Worm (Caenorhabditis elegans): Measurements from ENCODE around the gene clec-8.
"Not testable (repeated sequence)": the region's sequence is repeated elsewhere in the genome, so short reads cannot be mapped to it uniquely, and the experiment has no call there.

The clec-8 gene

DNA sequence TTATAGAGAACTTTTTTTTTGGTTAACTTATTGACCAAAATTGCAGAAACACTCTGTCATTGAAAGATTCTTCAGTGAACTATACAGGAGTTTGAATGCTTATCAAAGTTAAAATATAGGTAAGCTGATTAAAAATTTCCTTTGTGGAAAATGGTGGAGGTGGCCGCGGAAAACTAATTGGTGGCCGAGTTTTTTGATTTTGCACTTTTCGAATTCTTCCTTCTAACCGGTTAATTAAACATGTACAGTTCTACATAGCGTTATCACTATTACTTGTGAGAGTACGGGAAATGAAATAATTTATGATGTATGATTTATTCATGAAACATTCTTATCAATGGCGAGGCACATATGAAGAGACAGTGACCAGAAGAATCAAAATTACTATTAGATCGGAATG, at the start of gene clec-8:
clec-8 (minus strand) TSS at position 308 of the 400 bp plus-strand sequence.
- TF ChIP-seq ceh-28 (tag; optimal IDR thresholded peaks at IDR 0.05) (peak; percentile 27), tbx-2 (tag; optimal IDR thresholded peaks at IDR 0.05) (no peak), elt-1 (tag; optimal IDR thresholded peaks at IDR 0.05) (no peak), elt-2 (tag; optimal IDR thresholded peaks at IDR 0.05) (peak; percentile 74), nhr-23 (tag; optimal IDR thresholded peaks at IDR 0.05) (no peak), pqm-1 (tag; optimal IDR thresholded peaks at IDR 0.05) (peak; percentile 74)

- no peak for TF ChIP-seq elt-3 (tag; optimal IDR thresholded peaks at IDR 0.05)
- no peak for TF ChIP-seq skn-1 (tag; optimal IDR thresholded peaks at IDR 0.05)
- TF ChIP-seq hmg-11 (tag; optimal IDR thresholded peaks at IDR 0.05): no peak
- TF ChIP-seq ztf-11 (tag; optimal IDR thresholded peaks at IDR 0.05): no peak
- no peak for TF ChIP-seq ceh-28 (tag; optimal IDR thresholded peaks at IDR 0.05)
- no peak for TF ChIP-seq elt-2 (tag; optimal IDR thresholded peaks at IDR 0.05)
- TF ChIP-seq ztf-4 (tag; optimal IDR thresholded peaks at IDR 0.05): no peak
- no peak for TF ChIP-seq nfya-1 (tag; optimal IDR thresholded peaks at IDR 0.05; ENCODE audit: insufficient read depth)
- TF ChIP-seq egl-27 (tag; optimal IDR thresholded peaks at IDR 0.05): no peak
Observed at ce11 chrII:12626887-12627286, 49.0 kb upstream of the clec-8 start, which contains the start of gene nspe-7. Gene nspe-7 (plus strand): TSS chrII:12627187.

DNA sequence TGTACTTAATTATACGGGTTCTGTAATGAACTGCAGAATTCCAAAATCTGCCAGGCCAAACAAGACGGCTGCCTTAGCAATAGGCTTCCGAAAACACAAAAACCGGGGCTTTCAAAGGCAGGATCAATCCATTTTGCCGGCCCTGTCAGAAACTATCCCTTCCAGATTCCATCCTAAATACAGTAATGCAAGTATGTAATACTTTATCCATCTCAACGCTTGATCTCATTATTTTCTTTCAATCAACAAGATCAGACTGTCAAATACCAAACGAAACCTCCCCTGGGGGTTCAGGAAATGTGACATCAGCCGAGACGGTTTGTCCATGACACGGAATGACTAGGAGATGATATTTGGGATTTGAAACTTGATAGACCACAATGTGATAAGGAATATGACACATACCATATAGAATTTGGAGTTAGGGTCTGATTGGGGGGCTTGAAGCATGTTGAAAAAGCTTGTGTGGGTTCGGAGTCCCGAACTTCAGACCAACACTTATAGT, 48.3 kb upstream of the clec-8 start:
- no peak for TF ChIP-seq mdl-1 (tag; optimal IDR thresholded peaks at IDR 0.05)
- no peak for TF ChIP-seq elt-1 (tag; optimal IDR thresholded peaks at IDR 0.05)
- TF ChIP-seq unc-39 (tag; optimal IDR thresholded peaks at IDR 0.05): no peak
- no peak for TF ChIP-seq aly-2 (tag; optimal IDR thresholded peaks at IDR 0.05)
- no peak for TF ChIP-seq fkh-10 (GFP tag; optimal IDR thresholded peaks at IDR 0.05)
- no peak for TF ChIP-seq eor-1 (tag; optimal IDR thresholded peaks at IDR 0.05)
- TF ChIP-seq nhr-67 (tag; optimal IDR thresholded peaks at IDR 0.05): no peak
- no peak for TF ChIP-seq pqm-1 (tag; optimal IDR thresholded peaks at IDR 0.05)
- TF ChIP-seq nhr-43 (tag; optimal IDR thresholded peaks at IDR 0.05; ENCODE audit: poor library complexity, severe bottlenecking): no peak
- TF ChIP-seq daf-12 (tag; optimal IDR thresholded peaks at IDR 0.05): no peak
- no peak for TF ChIP-seq fkh-2 (tag; optimal IDR thresholded peaks at IDR 0.05)
- no peak for TF ChIP-seq nhr-11 (tag; optimal IDR thresholded peaks at IDR 0.05)
- TF ChIP-seq tbx-2 (tag; optimal IDR thresholded peaks at IDR 0.05): no peak

- TF ChIP-seq elt-3 (tag; optimal IDR thresholded peaks at IDR 0.05) (peak in 2 of 3 experiments; percentile 81 to 87), fos-1 (tag; optimal IDR thresholded peaks at IDR 0.05) (no peak), nhr-28 (tag; optimal IDR thresholded peaks at IDR 0.05) (no peak), aly-2 (tag; optimal IDR thresholded peaks at IDR 0.05) (no peak), R02D3.7 (tag; optimal IDR thresholded peaks at IDR 0.05) (peak; percentile 19), nhr-23 (tag; optimal IDR thresholded peaks at IDR 0.05) (peak; percentile 98), nhr-67 (tag; optimal IDR thresholded peaks at IDR 0.05) (no peak), egl-27 (tag; optimal IDR thresholded peaks at IDR 0.05) (peak; percentile 56), mdl-1 (tag; optimal IDR thresholded peaks at IDR 0.05) (peak; percentile 47), nhr-43 (tag; optimal IDR thresholded peaks at IDR 0.05; ENCODE audit: poor library complexity, severe bottlenecking) (peak; percentile 98), nhr-25 (tag; optimal IDR thresholded peaks at IDR 0.05) (peak; percentile 86), unc-62 (GFP tag; optimal IDR thresholded peaks at IDR 0.05) (peak; percentile 46)
Observed at ce11 chrII:12625673-12626072, 47.8 kb upstream of the clec-8 start.

ce11 chrII:12624433-12624832, 46.6 kb upstream of the clec-8 start, which contains the start of gene Y38E10A.14:
Gene Y38E10A.14 (minus strand): TSS chrII:12624533.
- TF ChIP-seq ZK546.5, lin-39, mml-1 (tag; optimal IDR thresholded peaks at IDR 0.05): not testable (repeated sequence)

DNA sequence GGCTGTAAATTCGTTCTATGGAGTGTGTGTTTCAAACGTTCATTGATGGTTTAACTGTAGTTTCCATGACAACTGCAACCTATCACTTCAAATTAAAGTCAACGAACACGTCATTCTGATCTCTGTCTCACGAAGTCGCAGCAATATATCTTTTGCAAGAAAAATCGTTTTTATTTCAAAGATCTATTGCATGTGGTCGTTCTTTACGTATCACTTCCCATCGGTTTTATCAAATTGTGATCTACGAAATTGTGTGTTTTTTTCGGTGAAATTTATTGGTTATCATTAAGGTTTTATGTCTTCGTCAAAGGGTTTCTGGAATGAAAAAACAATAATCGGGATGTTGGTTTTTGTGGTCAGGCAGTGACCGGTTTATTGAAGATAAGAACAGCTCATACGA, 45.0 kb upstream of the clec-8 start:
- no peak for TF ChIP-seq zag-1 (tag; optimal IDR thresholded peaks at IDR 0.05)
- no peak for TF ChIP-seq lsy-12 (tag; optimal IDR thresholded peaks at IDR 0.05)
- TF ChIP-seq nhr-28 (tag; optimal IDR thresholded peaks at IDR 0.05): no peak
- TF ChIP-seq pqm-1 (tag; optimal IDR thresholded peaks at IDR 0.05): no peak
- TF ChIP-seq elt-2 (tag; optimal IDR thresholded peaks at IDR 0.05): no peak
- no peak for TF ChIP-seq unc-62 (GFP tag; optimal IDR thresholded peaks at IDR 0.05)
- TF ChIP-seq ceh-9 (tag; optimal IDR thresholded peaks at IDR 0.05): no peak
- no peak for TF ChIP-seq skn-1 (tag; optimal IDR thresholded peaks at IDR 0.05)
- TF ChIP-seq ceh-16 (tag; optimal IDR thresholded peaks at IDR 0.05): no peak

Measured in whole organism, L3 larva.